Worm (Caenorhabditis elegans): ENCODE measurements around the gene sucl-1.

sucl-1 gene

ce11 chrX:14706698-14707285 is 47.0 kb upstream of the sucl-1 start, which contains the start of gene tmem-184:
TSS of gene tmem-184 (minus strand) at chrX:14706861.
- TF ChIP-seq daf-12 (tag; optimal IDR thresholded peaks at IDR 0.05) (no peak), nhr-237 (tag; optimal IDR thresholded peaks at IDR 0.05) (no peak), nhr-23 (tag; optimal IDR thresholded peaks at IDR 0.05) (peak; percentile 21), nhr-43 (tag; optimal IDR thresholded peaks at IDR 0.05; ENCODE audit: poor library complexity, severe bottlenecking) (peak; percentile 26), pha-4 (tag; optimal IDR thresholded peaks at IDR 0.05) (peak; percentile 52), fos-1 (tag; optimal IDR thresholded peaks at IDR 0.05) (no peak), ceh-16 (tag; optimal IDR thresholded peaks at IDR 0.05) (no peak), unc-62 (GFP tag; optimal IDR thresholded peaks at IDR 0.05) (no peak), R02D3.7 (tag; optimal IDR thresholded peaks at IDR 0.05) (no peak), nhr-11 (tag; optimal IDR thresholded peaks at IDR 0.05) (no peak), ceh-82 (tag; optimal IDR thresholded peaks at IDR 0.05) (no peak), nfya-1 (tag; optimal IDR thresholded peaks at IDR 0.05; ENCODE audit: insufficient read depth) (peak; percentile 43), hmg-11 (tag; optimal IDR thresholded peaks at IDR 0.05) (peak; percentile 27), unc-39 (tag; optimal IDR thresholded peaks at IDR 0.05) (no peak), lsy-12 (tag; optimal IDR thresholded peaks at IDR 0.05) (no peak), elt-2 (tag; optimal IDR thresholded peaks at IDR 0.05) (peak; percentile 82), mdl-1 (tag; optimal IDR thresholded peaks at IDR 0.05) (no peak), elt-3 (tag; optimal IDR thresholded peaks at IDR 0.05) (peak in 1 of 3 experiments; percentile 21), zag-1 (tag; optimal IDR thresholded peaks at IDR 0.05) (no peak), ztf-11 (tag; optimal IDR thresholded peaks at IDR 0.05) (no peak), nhr-25 (tag; optimal IDR thresholded peaks at IDR 0.05) (peak; percentile 20), nhr-28 (tag; optimal IDR thresholded peaks at IDR 0.05) (no peak), tbx-2 (tag; optimal IDR thresholded peaks at IDR 0.05) (no peak), nhr-76 (tag; optimal IDR thresholded peaks at IDR 0.05) (no peak), mml-1 (tag; optimal IDR thresholded peaks at IDR 0.05) (no peak), eor-1 (tag; optimal IDR thresholded peaks at IDR 0.05) (no peak), ama-1 (optimal IDR thresholded peaks at IDR 0.05) (no peak), pqm-1 (tag; optimal IDR thresholded peaks at IDR 0.05) (peak; percentile 68), ztf-4 (tag; optimal IDR thresholded peaks at IDR 0.05) (no peak), egl-5 (tag; optimal IDR thresholded peaks at IDR 0.05) (no peak), ceh-28 (tag; optimal IDR thresholded peaks at IDR 0.05) (peak; percentile 62), snpc-4 (tag; optimal IDR thresholded peaks at IDR 0.05) (no peak), lin-15B (tag; optimal IDR thresholded peaks at IDR 0.05) (no peak), elt-1 (tag; optimal IDR thresholded peaks at IDR 0.05) (no peak)

- no peak for TF ChIP-seq mml-1 (tag; optimal IDR thresholded peaks at IDR 0.05)
- TF ChIP-seq zag-1 (tag; optimal IDR thresholded peaks at IDR 0.05): no peak
- TF ChIP-seq unc-39 (tag; optimal IDR thresholded peaks at IDR 0.05): no peak
- peak; percentile 28 for TF ChIP-seq ZK546.5 (tag; optimal IDR thresholded peaks at IDR 0.05)
- TF ChIP-seq elt-2 (tag; optimal IDR thresholded peaks at IDR 0.05): peak; percentile 61
- TF ChIP-seq sea-2 (GFP tag; optimal IDR thresholded peaks at IDR 0.05): peak; percentile 33
- peak; percentile 91 for TF ChIP-seq lin-15B (tag; optimal IDR thresholded peaks at IDR 0.05)
- TF ChIP-seq egl-5 (tag; optimal IDR thresholded peaks at IDR 0.05): no peak
- TF ChIP-seq ceh-16 (tag; optimal IDR thresholded peaks at IDR 0.05): no peak
- no peak for TF ChIP-seq nhr-237 (tag; optimal IDR thresholded peaks at IDR 0.05)
- TF ChIP-seq elt-3 (tag; optimal IDR thresholded peaks at IDR 0.05): peak in 1 of 3 experiments; percentile 80
- no peak for TF ChIP-seq ztf-11 (tag; optimal IDR thresholded peaks at IDR 0.05)
- TF ChIP-seq tbx-2 (tag; optimal IDR thresholded peaks at IDR 0.05): peak; percentile 86
- peak; percentile 61 for TF ChIP-seq elt-1 (tag; optimal IDR thresholded peaks at IDR 0.05)
- TF ChIP-seq nhr-23 (tag; optimal IDR thresholded peaks at IDR 0.05): peak; percentile 72
- no peak for TF ChIP-seq aly-2 (tag; optimal IDR thresholded peaks at IDR 0.05)
- peak; percentile 99 for TF ChIP-seq fkh-10 (GFP tag; optimal IDR thresholded peaks at IDR 0.05)
- peak; percentile 79 for TF ChIP-seq nhr-43 (tag; optimal IDR thresholded peaks at IDR 0.05; ENCODE audit: poor library complexity, severe bottlenecking)
- TF ChIP-seq fos-1 (tag; optimal IDR thresholded peaks at IDR 0.05): peak; percentile 83
- TF ChIP-seq mdl-1 (tag; optimal IDR thresholded peaks at IDR 0.05): peak; percentile 72
- peak; percentile 95 for TF ChIP-seq lin-39 (tag; optimal IDR thresholded peaks at IDR 0.05)
- peak; percentile 53 for TF ChIP-seq R02D3.7 (tag; optimal IDR thresholded peaks at IDR 0.05)
- peak; percentile 61 for TF ChIP-seq skn-1 (tag; optimal IDR thresholded peaks at IDR 0.05)
- no peak for TF ChIP-seq nhr-28 (tag; optimal IDR thresholded peaks at IDR 0.05)
- TF ChIP-seq egl-27 (tag; optimal IDR thresholded peaks at IDR 0.05): peak; percentile 84
- peak; percentile 86 for TF ChIP-seq hmg-11 (tag; optimal IDR thresholded peaks at IDR 0.05)
- TF ChIP-seq pha-4 (tag; optimal IDR thresholded peaks at IDR 0.05): peak; percentile 88
- peak; percentile 9 for TF ChIP-seq pqm-1 (tag; optimal IDR thresholded peaks at IDR 0.05)
- TF ChIP-seq unc-62 (GFP tag; optimal IDR thresholded peaks at IDR 0.05): peak; percentile 88
- peak; percentile 95 for TF ChIP-seq nfya-1 (tag; optimal IDR thresholded peaks at IDR 0.05; ENCODE audit: insufficient read depth)
- peak; percentile 50 for TF ChIP-seq ceh-82 (tag; optimal IDR thresholded peaks at IDR 0.05)
- TF ChIP-seq nhr-67 (tag; optimal IDR thresholded peaks at IDR 0.05): no peak
- TF ChIP-seq nhr-77 (tag; optimal IDR thresholded peaks at IDR 0.05): peak; percentile 30
- peak; percentile 96 for TF ChIP-seq ceh-28 (tag; optimal IDR thresholded peaks at IDR 0.05)
- TF ChIP-seq jun-1 (tag; optimal IDR thresholded peaks at IDR 0.05): peak; percentile 91
- no peak for TF ChIP-seq ceh-9 (tag; optimal IDR thresholded peaks at IDR 0.05)
- peak; percentile 21 for TF ChIP-seq ztf-4 (tag; optimal IDR thresholded peaks at IDR 0.05)
- peak; percentile 90 for TF ChIP-seq snpc-4 (tag; optimal IDR thresholded peaks at IDR 0.05)
- TF ChIP-seq nhr-25 (tag; optimal IDR thresholded peaks at IDR 0.05): peak; percentile 96
- TF ChIP-seq fkh-2 (tag; optimal IDR thresholded peaks at IDR 0.05): no peak
- peak; percentile 85 for TF ChIP-seq nhr-11 (tag; optimal IDR thresholded peaks at IDR 0.05)
- TF ChIP-seq lsy-12 (tag; optimal IDR thresholded peaks at IDR 0.05): peak; percentile 89
Measured at ce11 chrX:14708176-14708642, 45.6 kb upstream of the sucl-1 start.
